Fruit fly (Drosophila melanogaster): ENCODE results near the gene CG34015.
A peak's percentile ranks its signal among the peaks of the same experiment; 100 is the strongest.

CG34015 gene

dm6 chrX:16425145-16425544, 23.0 kb downstream of the CG34015 start:
- TF ChIP-seq lbe (GFP tag; optimal IDR thresholded peaks at IDR 0.05): peak; percentile 38
- peak; percentile 72 for TF ChIP-seq CG17385 (GFP tag; optimal IDR thresholded peaks at IDR 0.05)
- no peak for TF ChIP-seq CG18262 (tag; optimal IDR thresholded peaks at IDR 0.05)
- TF ChIP-seq pita (GFP tag; optimal IDR thresholded peaks at IDR 0.05): no peak
- no peak for TF ChIP-seq CG17829 (tag; optimal IDR thresholded peaks at IDR 0.05)
- TF ChIP-seq pfk (GFP tag; optimal IDR thresholded peaks at IDR 0.05): no peak
- TF ChIP-seq CG8478 (optimal IDR thresholded peaks at IDR 0.05): peak; percentile 18
- no peak for TF ChIP-seq Oaz (GFP tag; IDR thresholded peaks at IDR 0.05)
- peak in 1 of 2 experiments; percentile 52 for TF ChIP-seq Trl (optimal IDR thresholded peaks at IDR 0.05)
- TF ChIP-seq Trl (GFP tag; optimal IDR thresholded peaks at IDR 0.05): no peak
- no peak for TF ChIP-seq CHES-1-like (GFP tag; optimal IDR thresholded peaks at IDR 0.05)
- TF ChIP-seq az2 (GFP tag; optimal IDR thresholded peaks at IDR 0.05): no peak
- no peak for TF ChIP-seq stwl (tag; optimal IDR thresholded peaks at IDR 0.05)
- TF ChIP-seq slou (GFP tag; optimal IDR thresholded peaks at IDR 0.05): no peak
- no peak for TF ChIP-seq CG11560 (tag; IDR thresholded peaks at IDR 0.05)
- no peak for TF ChIP-seq ro (GFP tag; IDR thresholded peaks at IDR 0.05)
- TF ChIP-seq seq (GFP tag; IDR thresholded peaks at IDR 0.05): no peak
- TF ChIP-seq unpg (GFP tag; optimal IDR thresholded peaks at IDR 0.05): no peak
- no peak for TF ChIP-seq CG6689 (GFP tag; IDR thresholded peaks at IDR 0.05)
- TF ChIP-seq CG7556 (GFP tag; optimal IDR thresholded peaks at IDR 0.05): no peak
- peak; percentile 2 for TF ChIP-seq nom (GFP tag; optimal IDR thresholded peaks at IDR 0.05)
- TF ChIP-seq ase (GFP tag; IDR thresholded peaks at IDR 0.05): no peak
- TF ChIP-seq Doc2 (GFP tag; IDR thresholded peaks at IDR 0.05): no peak
- no peak for TF ChIP-seq CG4404 (GFP tag; IDR thresholded peaks at IDR 0.05)
- TF ChIP-seq CG13775 (GFP tag; optimal IDR thresholded peaks at IDR 0.05): no peak
- TF ChIP-seq CG11723 (GFP tag; optimal IDR thresholded peaks at IDR 0.05): no peak
- TF ChIP-seq chinmo (GFP tag; IDR thresholded peaks at IDR 0.05; ENCODE audit: partially characterized antibody): 0 out of 4 replicates have a peak, but pooled peaks have one; percentile 47
- no peak for TF ChIP-seq Max (GFP tag; optimal IDR thresholded peaks at IDR 0.05)
- TF ChIP-seq HLH3B (GFP tag; IDR thresholded peaks at IDR 0.05): no peak
- TF ChIP-seq Rx (GFP tag; IDR thresholded peaks at IDR 0.05): no peak
- no peak for TF ChIP-seq CG7786 (GFP tag; optimal IDR thresholded peaks at IDR 0.05)
- no peak for TF ChIP-seq CG10565 (GFP tag; optimal IDR thresholded peaks at IDR 0.05)
- no peak for TF ChIP-seq bbx (GFP tag; IDR thresholded peaks at IDR 0.05; ENCODE audit: partially characterized antibody)
- no peak for TF ChIP-seq CG6175 (GFP tag; IDR thresholded peaks at IDR 0.05)
- peak; percentile 66 for TF ChIP-seq cg (GFP tag; optimal IDR thresholded peaks at IDR 0.05)
- no peak for TF ChIP-seq CG1647 (GFP tag; optimal IDR thresholded peaks at IDR 0.05)
- TF ChIP-seq ranshi (GFP tag; IDR thresholded peaks at IDR 0.05): no peak
- no peak for TF ChIP-seq hbn (GFP tag; IDR thresholded peaks at IDR 0.05; ENCODE audit: partially characterized antibody)
- TF ChIP-seq MBD-R2 (GFP tag; IDR thresholded peaks at IDR 0.05): no peak
- TF ChIP-seq ems (GFP tag; optimal IDR thresholded peaks at IDR 0.05): no peak
- no peak for TF ChIP-seq CG12104 (GFP tag; optimal IDR thresholded peaks at IDR 0.05)
- TF ChIP-seq wek (GFP tag; optimal IDR thresholded peaks at IDR 0.05): no peak
- no peak for TF ChIP-seq HLH4C (GFP tag; IDR thresholded peaks at IDR 0.05; ENCODE audit: partially characterized antibody)
- no peak for TF ChIP-seq CG4328 (GFP tag; optimal IDR thresholded peaks at IDR 0.05)
- TF ChIP-seq twi (tag; optimal IDR thresholded peaks at IDR 0.05): peak; percentile 75
- no peak for TF ChIP-seq knrl (GFP tag; IDR thresholded peaks at IDR 0.05; ENCODE audit: partially characterized antibody)
- TF ChIP-seq onecut (GFP tag; IDR thresholded peaks at IDR 0.05): no peak
- no peak for TF ChIP-seq eyg (GFP tag; optimal IDR thresholded peaks at IDR 0.05)
- no peak for TF ChIP-seq CG13296 (GFP tag; optimal IDR thresholded peaks at IDR 0.05)
- TF ChIP-seq Med (GFP tag): peak; percentile 61
- TF ChIP-seq CG13894 (tag; optimal IDR thresholded peaks at IDR 0.05): no peak
- no peak for TF ChIP-seq slbo (GFP tag; IDR thresholded peaks at IDR 0.05)
- no peak for TF ChIP-seq CG3847 (GFP tag; IDR thresholded peaks at IDR 0.05)
